Fruit fly (Drosophila melanogaster): ENCODE results near the gene Pgant5.

The Pgant5 gene

DNA sequence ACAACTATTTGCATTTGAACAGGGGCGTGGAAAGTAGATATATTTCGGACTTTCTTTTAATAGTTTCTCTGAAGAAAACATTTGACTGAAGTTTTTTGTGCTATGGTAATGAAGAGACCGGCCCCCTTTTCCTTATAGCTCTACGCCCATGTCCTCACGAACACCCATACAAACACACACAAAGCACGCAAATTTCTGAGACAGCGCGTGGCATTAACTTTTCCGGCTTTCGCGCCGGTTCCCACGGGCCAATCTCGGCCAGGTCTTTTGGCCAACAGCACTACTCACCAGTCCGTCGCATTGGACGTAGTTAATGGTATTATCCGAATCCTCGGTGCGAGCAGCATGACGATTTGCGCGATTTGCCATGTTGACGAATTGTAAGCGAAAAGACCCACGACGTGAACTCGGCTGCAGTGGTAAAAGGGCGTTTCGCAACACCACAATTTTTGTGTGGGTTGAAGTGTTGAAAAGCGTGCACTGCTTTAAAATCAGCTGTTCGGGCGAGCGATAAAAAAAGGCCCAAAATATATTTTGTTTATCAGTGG, 41.0 kb downstream of the Pgant5 start, which contains the start of gene senju (continued):
- peak; percentile 66 for TF ChIP-seq CG3407 (GFP tag; optimal IDR thresholded peaks at IDR 0.05)
- peak; percentile 39; the same call in 1 of the 2 replicates for TF ChIP-seq al (GFP tag; IDR thresholded peaks at IDR 0.05)
- TF ChIP-seq Bteb2 (GFP tag; optimal IDR thresholded peaks at IDR 0.05), result peak; percentile 50
- TF ChIP-seq CG10147 (GFP tag; optimal IDR thresholded peaks at IDR 0.05), result peak; percentile 64
- peak; percentile 63 for TF ChIP-seq CG31224 (GFP tag; IDR thresholded peaks at IDR 0.05)
- peak; percentile 89 for TF ChIP-seq CG9727 (GFP tag; optimal IDR thresholded peaks at IDR 0.05)
- peak; percentile 91 for TF ChIP-seq lab (GFP tag; optimal IDR thresholded peaks at IDR 0.05)
- TF ChIP-seq ara (GFP tag; IDR thresholded peaks at IDR 0.05), result peak; percentile 79
- no peak for TF ChIP-seq TFAM (GFP tag; optimal IDR thresholded peaks at IDR 0.05)
- peak; percentile 32; the same call in 1 of the 2 replicates for TF ChIP-seq unc-4 (GFP tag; IDR thresholded peaks at IDR 0.05; ENCODE audit: partially characterized antibody)
- TF ChIP-seq tap (tag; optimal IDR thresholded peaks at IDR 0.05), result peak; percentile 50

dm6 chr2L:5050825-5051224, 42.6 kb downstream of the Pgant5 start, which contains the start of gene CG9121:
Gene CG9121 (minus strand): TSS chr2L:5051062.
- TF ChIP-seq MESR4 (GFP tag; optimal IDR thresholded peaks at IDR 0.05) (peak; percentile 47), abd-A (tag; optimal IDR thresholded peaks at IDR 0.05) (peak; percentile 67), CG14014 (GFP tag; IDR thresholded peaks at IDR 0.05) (no peak), ap (GFP tag; IDR thresholded peaks at IDR 0.05) (no peak), seq (GFP tag; IDR thresholded peaks at IDR 0.05) (peak; percentile 64; the same call in 1 of the 2 replicates), Med (GFP tag) (peak; percentile 9), sens (GFP tag) (peak; percentile 12), BtbVII (GFP tag; optimal IDR thresholded peaks at IDR 0.05) (no peak), lab (GFP tag; optimal IDR thresholded peaks at IDR 0.05) (no peak), CG13123 (GFP tag; optimal IDR thresholded peaks at IDR 0.05) (no peak), chinmo (GFP tag; IDR thresholded peaks at IDR 0.05; ENCODE audit: partially characterized antibody) (peak; percentile 71; the same call in 1 of the 4 replicates), CG11560 (tag; IDR thresholded peaks at IDR 0.05) (no peak), inv (GFP tag; IDR thresholded peaks at IDR 0.05; ENCODE audit: partially characterized antibody) (no peak), CG11504 (tag; optimal IDR thresholded peaks at IDR 0.05) (no peak), ewg (GFP tag; optimal IDR thresholded peaks at IDR 0.05) (peak; percentile 91), pzg (GFP tag; optimal IDR thresholded peaks at IDR 0.05) (peak; percentile 7), crp (GFP tag; optimal IDR thresholded peaks at IDR 0.05) (peak in 1 of 2 experiments; percentile 48)

dm6 chr2L:5049974-5050373, 43.4 kb downstream of the Pgant5 start:
- no peak for TF ChIP-seq CG33213 (GFP tag; optimal IDR thresholded peaks at IDR 0.05)
- TF ChIP-seq gt (GFP tag; IDR thresholded peaks at IDR 0.05), result no peak
- peak; percentile 67 for TF ChIP-seq zf30C (GFP tag; optimal IDR thresholded peaks at IDR 0.05)
- TF ChIP-seq CG5180 (GFP tag; optimal IDR thresholded peaks at IDR 0.05), result peak; percentile 93
- TF ChIP-seq ewg (GFP tag; optimal IDR thresholded peaks at IDR 0.05), result no peak
- TF ChIP-seq crc (GFP tag; optimal IDR thresholded peaks at IDR 0.05), result no peak
- TF ChIP-seq CG15601 (tag; optimal IDR thresholded peaks at IDR 0.05), result peak; percentile 29
- peak; percentile 38; the same call in 1 of the 2 replicates for TF ChIP-seq ttk (GFP tag; IDR thresholded peaks at IDR 0.05)
- no peak for TF ChIP-seq CG14441 (GFP tag; IDR thresholded peaks at IDR 0.05)
- TF ChIP-seq bbx (GFP tag; IDR thresholded peaks at IDR 0.05; ENCODE audit: partially characterized antibody), result 0 out of 2 replicates have a peak, but pooled peaks have one; percentile 15
- TF ChIP-seq CG4282 (GFP tag; optimal IDR thresholded peaks at IDR 0.05), result no peak
